Worm (Caenorhabditis elegans) whole organism, early embryonic: ENCODE data around the gene gly-11.

Source experiments
- B0310.2 ChIP-seq: sonication (generic microtip); optimal IDR thresholded peaks from 2 replicates; lab custom pipeline; 2016; ENCODE audit warnings: mild to moderate bottlenecking, missing genetic modification characterization, missing compliant biosample characterization
- F13C5.2 ChIP-seq: sonication (generic microtip); optimal IDR thresholded peaks from 2 replicates; lab custom pipeline; 2017; ENCODE audit warnings: mild to moderate bottlenecking, missing genetic modification characterization, inconsistent platforms, missing compliant biosample characterization
- aly-1 ChIP-seq: sonication (generic microtip); optimal IDR thresholded peaks from 2 replicates; lab custom pipeline; 2016; ENCODE audit warnings: missing genetic modification characterization, missing compliant biosample characterization
- ama-1 ChIP-seq: fragments of 150-350 bp; optimal IDR thresholded peaks from 2 replicates; lab custom pipeline; 2014
- ceh-13 ChIP-seq: fragments of 200-800 bp; sonication (Bioruptor generic); optimal IDR thresholded peaks from 2 replicates; lab custom pipeline; 2018; ENCODE audit warnings: mild to moderate bottlenecking, missing genetic modification characterization, missing compliant biosample characterization
- ceh-36 ChIP-seq: sonication (generic microtip); optimal IDR thresholded peaks from 2 replicates; lab custom pipeline; 2016; ENCODE audit warnings: missing genetic modification characterization, inconsistent platforms, missing compliant biosample characterization
- ets-7 ChIP-seq: sonication (generic microtip); optimal IDR thresholded peaks from 2 replicates; lab custom pipeline; 2016; ENCODE audit warnings: missing genotype, missing genetic modification characterization, missing compliant biosample characterization
- hmbx-1 ChIP-seq: sonication (generic microtip); optimal IDR thresholded peaks from 2 replicates; lab custom pipeline; 2016; ENCODE audit warnings: mild to moderate bottlenecking, missing genetic modification characterization, missing compliant biosample characterization
- hmg-4 ChIP-seq: fragments of 200-800 bp; sonication (Bioruptor generic); optimal IDR thresholded peaks from 2 replicates; lab custom pipeline; 2018; ENCODE audit warnings: mild to moderate bottlenecking, missing genetic modification characterization, missing compliant biosample characterization
- hnd-1 ChIP-seq: sonication (generic microtip); optimal IDR thresholded peaks from 2 replicates; lab custom pipeline; 2016; ENCODE audit warnings: missing genetic modification characterization, missing compliant biosample characterization
- pes-1 ChIP-seq: fragments of 200-800 bp; sonication (Bioruptor generic); IDR thresholded peaks from 2 replicates; pipeline ENCODE4 v1.3.6; 2022; ENCODE audit warnings: missing genetic modification reagents, missing genetic modification characterization, missing compliant biosample characterization
- tbx-11 ChIP-seq: fragments of 200-800 bp; sonication (Bioruptor generic); IDR thresholded peaks from 2 replicates; pipeline ENCODE4 v1.3.6; 2022; ENCODE audit warnings: missing genetic modification characterization, missing compliant biosample characterization
- tbx-37 ChIP-seq: fragments of 200-800 bp; sonication (Bioruptor generic); conservative IDR thresholded peaks from 2 replicates; pipeline ENCODE4 v1.3.6; 2022; ENCODE audit warnings: missing genetic modification reagents, missing genetic modification characterization, missing compliant biosample characterization
- tra-4 ChIP-seq: sonication (generic microtip); optimal IDR thresholded peaks from 2 replicates; lab custom pipeline; 2017; ENCODE audit warnings: missing genetic modification characterization, missing compliant biosample characterization

ce11 chrIII:12207574-12207973, 30.5 kb upstream of the gly-11 start:
- no peak for TF ChIP-seq ama-1 (lab: Kevin White, UChicago)
- no peak for TF ChIP-seq hnd-1 (tag; lab: Kevin White, UChicago)
- TF ChIP-seq hmg-4 (GFP tag; lab: Kevin White, UChicago): no peak
- no peak for TF ChIP-seq ceh-13
- no peak for TF ChIP-seq aly-1 (tag; lab: Kevin White, UChicago)
- TF ChIP-seq pes-1: no peak
- no peak for TF ChIP-seq tbx-11 (GFP tag; lab: Robert Waterston, UW)
- no peak for TF ChIP-seq ceh-36
- TF ChIP-seq ets-7: no peak
- TF ChIP-seq F13C5.2 (tag; lab: Kevin White, UChicago): no peak
- TF ChIP-seq hmbx-1 (tag; lab: Kevin White, UChicago): no peak
- no peak for TF ChIP-seq tra-4
- TF ChIP-seq B0310.2 (tag; lab: Kevin White, UChicago): no peak
- TF ChIP-seq tbx-37: no peak
